Fruit fly (Drosophila melanogaster) whole organism, embryonic: ENCODE data around the gene Blos4.

Experiments used
- Adf1 ChIP-seq: fragments of 200-800 bp; sonication (Bioruptor generic); IDR thresholded peaks from 2 replicates; pipeline ENCODE4 v1.3.6; 2022; ENCODE audit warnings: missing biosample characterization, missing genetic modification characterization
- C15 ChIP-seq: fragments of 200-800 bp; sonication (Bioruptor generic); IDR thresholded peaks from 3 replicates; pipeline ENCODE4 v1.3.6; 2022; ENCODE audit warnings: missing biosample characterization, missing genetic modification characterization
- CG10147 ChIP-seq: fragments of 200-800 bp; sonication (Bioruptor generic); optimal IDR thresholded peaks from 2 replicates; lab custom pipeline; 2019; ENCODE audit warnings: missing biosample characterization, mild to moderate bottlenecking, missing genetic modification characterization, moderate library complexity
- CG1024 ChIP-seq: fragments of 200-800 bp; sonication (Bioruptor generic); IDR thresholded peaks from 2 replicates; pipeline ENCODE4 v1.3.6; 2022; ENCODE audit warnings: missing biosample characterization, missing genetic modification characterization
- CG10321 ChIP-seq: fragments of 200-800 bp; sonication (Bioruptor generic); IDR thresholded peaks from 2 replicates; pipeline ENCODE4 v1.3.6; 2022; ENCODE audit warnings: missing biosample characterization, missing genetic modification characterization
- CG10431 ChIP-seq: fragments of 200-800 bp; sonication (Bioruptor generic); optimal IDR thresholded peaks from 3 replicates; lab custom pipeline; 2018; ENCODE audit warnings: missing biosample characterization, mild to moderate bottlenecking, missing genetic modification characterization
- CG10979 ChIP-seq: fragments of 200-800 bp; sonication (Bioruptor generic); optimal IDR thresholded peaks from 2 replicates; lab custom pipeline; 2018; ENCODE audit warnings: missing biosample characterization, mild to moderate bottlenecking, missing genetic modification characterization, moderate library complexity
- CG13775 ChIP-seq: fragments of 200-800 bp; sonication (Bioruptor generic); optimal IDR thresholded peaks from 3 replicates; lab custom pipeline; 2017; ENCODE audit warnings: missing biosample characterization, mild to moderate bottlenecking, missing genetic modification characterization
- CG1603 ChIP-seq: fragments of 200-800 bp; sonication (Bioruptor generic); optimal IDR thresholded peaks from 2 replicates; lab custom pipeline; 2019; ENCODE audit warnings: missing biosample characterization, mild to moderate bottlenecking, missing genetic modification characterization, moderate library complexity
- CG17385 ChIP-seq: fragments of 200-800 bp; sonication (Bioruptor generic); optimal IDR thresholded peaks from 3 replicates; lab custom pipeline; 2018; ENCODE audit warnings: missing biosample characterization, mild to moderate bottlenecking, missing genetic modification characterization
- CG17802 ChIP-seq: fragments of 200-800 bp; sonication (Bioruptor generic); optimal IDR thresholded peaks from 2 replicates; lab custom pipeline; 2018; ENCODE audit warnings: missing biosample characterization, mild to moderate bottlenecking, missing genetic modification characterization, moderate library complexity
- CG1792 ChIP-seq: fragments of 200-800 bp; sonication (Bioruptor generic); optimal IDR thresholded peaks from 2 replicates; lab custom pipeline; 2016; ENCODE audit warnings: missing biosample characterization, missing genetic modification characterization
- CG18476 ChIP-seq: fragments of 200-800 bp; sonication (Bioruptor generic); optimal IDR thresholded peaks from 2 replicates; lab custom pipeline; 2016; ENCODE audit warnings: missing biosample characterization, mild to moderate bottlenecking, missing genetic modification characterization
- CG18599 ChIP-seq: fragments of 200-800 bp; sonication (Bioruptor generic); optimal IDR thresholded peaks from 3 replicates; lab custom pipeline; 2017; ENCODE audit warnings: missing biosample characterization, missing genetic modification characterization, mild to moderate bottlenecking, moderate library complexity, missing genetic modification reagents
- CG30020 ChIP-seq: fragments of 200-800 bp; optimal IDR thresholded peaks from 2 replicates; lab custom pipeline; 2019; ENCODE audit warnings: missing biosample characterization, mild to moderate bottlenecking, missing genetic modification characterization, moderate library complexity
- CG30403 ChIP-seq: fragments of 200-800 bp; sonication (Bioruptor generic); optimal IDR thresholded peaks from 3 replicates; lab custom pipeline; 2016; ENCODE audit warnings: missing biosample characterization, missing genetic modification characterization
- CG3838 ChIP-seq: fragments of 200-800 bp; sonication (Bioruptor generic); optimal IDR thresholded peaks from 3 replicates; lab custom pipeline; 2016; ENCODE audit warnings: missing biosample characterization, missing genetic modification characterization
- CG4328 ChIP-seq: fragments of 200-800 bp; sonication (Bioruptor generic); optimal IDR thresholded peaks from 3 replicates; lab custom pipeline; 2017; ENCODE audit warnings: missing biosample characterization, missing genetic modification reagents, missing genetic modification characterization
- CG5180 ChIP-seq: fragments of 200-800 bp; sonication (Bioruptor generic); optimal IDR thresholded peaks from 3 replicates; lab custom pipeline; 2017; ENCODE audit warnings: missing biosample characterization, missing genetic modification characterization, mild to moderate bottlenecking, moderate library complexity, missing genetic modification reagents
- CG6791 ChIP-seq: fragments of 200-800 bp; sonication (Bioruptor generic); IDR thresholded peaks from 3 replicates; pipeline ENCODE4 v1.3.6; 2022; ENCODE audit warnings: missing biosample characterization, missing genetic modification characterization; ENCODE audit not compliant: partially characterized antibody
- Fer3 ChIP-seq: fragments of 200-800 bp; sonication (Bioruptor generic); optimal IDR thresholded peaks from 2 replicates; lab custom pipeline; 2018; ENCODE audit warnings: missing biosample characterization, mild to moderate bottlenecking, missing genetic modification characterization, moderate library complexity
- Hey ChIP-seq: fragments of 200-800 bp; sonication (Bioruptor generic); optimal IDR thresholded peaks from 3 replicates; lab custom pipeline; 2018; ENCODE audit warnings: missing biosample characterization, mild to moderate bottlenecking, missing genetic modification characterization
- HmgZ ChIP-seq: fragments of 200-800 bp; sonication (Bioruptor generic); optimal IDR thresholded peaks from 2 replicates; lab custom pipeline; 2018; ENCODE audit warnings: missing biosample characterization, mild to moderate bottlenecking, missing genetic modification characterization
- Hsf ChIP-seq: fragments of 200-800 bp; sonication (Bioruptor generic); optimal IDR thresholded peaks from 3 replicates; lab custom pipeline; 2016; ENCODE audit warnings: missing biosample characterization, missing genetic modification characterization
- Lhr ChIP-seq: fragments of 200-800 bp; sonication (Bioruptor generic); optimal IDR thresholded peaks from 3 replicates; lab custom pipeline; 2017; ENCODE audit warnings: mild to moderate bottlenecking, missing biosample characterization, missing genetic modification reagents, missing genetic modification characterization
- MESR4 ChIP-seq: fragments of 200-800 bp; sonication (Bioruptor generic); optimal IDR thresholded peaks from 2 replicates; lab custom pipeline; 2018; ENCODE audit warnings: missing biosample characterization, mild to moderate bottlenecking, missing genetic modification characterization, moderate library complexity
- Max ChIP-seq: fragments of 200-800 bp; sonication (Bioruptor generic); optimal IDR thresholded peaks from 2 replicates; lab custom pipeline; 2016; ENCODE audit warnings: missing biosample characterization, mild to moderate bottlenecking, missing genetic modification characterization
- NK7.1 ChIP-seq: fragments of 200-800 bp; sonication (Bioruptor generic); optimal IDR thresholded peaks from 3 replicates; lab custom pipeline; 2016; ENCODE audit warnings: missing biosample characterization, missing genetic modification characterization
- Nf-YB ChIP-seq: fragments of 200-800 bp; sonication (Bioruptor generic); optimal IDR thresholded peaks from 3 replicates; lab custom pipeline; 2019; ENCODE audit warnings: missing biosample characterization, mild to moderate bottlenecking, missing genetic modification characterization, moderate library complexity
- ase ChIP-seq: fragments of 200-800 bp; sonication (Bioruptor generic); IDR thresholded peaks from 3 replicates; pipeline ENCODE4 v1.3.6; 2022; ENCODE audit warnings: missing biosample characterization, missing genetic modification characterization
- ato ChIP-seq: fragments of 200-800 bp; sonication (Bioruptor generic); IDR thresholded peaks from 2 replicates; pipeline ENCODE4 v1.3.6; 2022; ENCODE audit warnings: missing biosample characterization, missing genetic modification characterization; ENCODE audit not compliant: partially characterized antibody
- br ChIP-seq: fragments of >200 bp; optimal IDR thresholded peaks from 2 replicates; lab custom pipeline; 2017
- chm ChIP-seq: fragments of 200-800 bp; sonication (Bioruptor generic); IDR thresholded peaks from 2 replicates; pipeline ENCODE4 v1.3.6; 2022; ENCODE audit warnings: missing biosample characterization, missing genetic modification characterization
- cwo ChIP-seq: fragments of 200-800 bp; sonication (Bioruptor generic); optimal IDR thresholded peaks from 3 replicates; lab custom pipeline; 2017; ENCODE audit warnings: missing biosample characterization, missing genetic modification characterization, mild to moderate bottlenecking, moderate library complexity, missing genetic modification reagents
- esg ChIP-seq: fragments of 200-800 bp; sonication (Bioruptor generic); conservative IDR thresholded peaks from 2 replicates; pipeline ENCODE4 v1.3.6; 2022; ENCODE audit warnings: missing biosample characterization, missing genetic modification characterization
- exex ChIP-seq: fragments of 200-800 bp; sonication (Bioruptor generic); optimal IDR thresholded peaks from 4 replicates; lab custom pipeline; 2018; ENCODE audit warnings: missing biosample characterization, mild to moderate bottlenecking, missing genetic modification characterization, moderate library complexity
- fd64A ChIP-seq: fragments of 200-800 bp; sonication (Bioruptor generic); optimal IDR thresholded peaks from 3 replicates; lab custom pipeline; 2018; ENCODE audit warnings: missing biosample characterization, mild to moderate bottlenecking, missing genetic modification characterization
- inv ChIP-seq: fragments of 200-800 bp; sonication (Bioruptor generic); IDR thresholded peaks from 2 replicates; pipeline ENCODE4 v1.3.6; 2022; ENCODE audit warnings: missing biosample characterization, missing genetic modification characterization; ENCODE audit not compliant: partially characterized antibody
- ken ChIP-seq: fragments of 200-800 bp; sonication (Bioruptor generic); IDR thresholded peaks from 3 replicates; pipeline ENCODE4 v1.3.6; 2022; ENCODE audit warnings: missing biosample characterization, missing genetic modification characterization
- lola ChIP-seq, 3 experiments: fragments of >200 bp in 2 of 3; fragments of 200-800 bp in 1 of 3; sonication (Bioruptor generic) in 1 of 3; optimal IDR thresholded peaks; 2 replicates each; lab custom pipeline; 2017 to 2019; ENCODE audit warnings: missing biosample characterization in 3 of 3, missing genetic modification characterization in 3 of 3, mild to moderate bottlenecking in 1 of 3, moderate library complexity in 1 of 3
- mld ChIP-seq: fragments of 200-800 bp; sonication (Bioruptor generic); IDR thresholded peaks from 3 replicates; pipeline ENCODE4 v1.3.6; 2022; ENCODE audit warnings: missing biosample characterization, missing genetic modification characterization; ENCODE audit not compliant: partially characterized antibody
- nerfin-1 ChIP-seq: fragments of 200-800 bp; sonication (Bioruptor generic); optimal IDR thresholded peaks from 3 replicates; lab custom pipeline; 2019; ENCODE audit warnings: missing biosample characterization, mild to moderate bottlenecking, missing genetic modification characterization, moderate library complexity
- odd ChIP-seq: fragments of 200-800 bp; sonication (Bioruptor generic); optimal IDR thresholded peaks from 2 replicates; lab custom pipeline; 2017; ENCODE audit warnings: missing biosample characterization, mild to moderate bottlenecking, missing genetic modification characterization
- peb ChIP-seq: fragments of 200-800 bp; sonication (Bioruptor generic); IDR thresholded peaks from 2 replicates; pipeline ENCODE4 v1.3.6; 2022; ENCODE audit warnings: missing biosample characterization, missing genetic modification characterization
- phol ChIP-seq: fragments of 200-800 bp; sonication (Bioruptor generic); optimal IDR thresholded peaks from 3 replicates; lab custom pipeline; 2018; ENCODE audit warnings: missing biosample characterization, mild to moderate bottlenecking, missing genetic modification characterization, moderate library complexity
- ranshi ChIP-seq: fragments of 200-800 bp; sonication (Bioruptor generic); IDR thresholded peaks from 2 replicates; pipeline ENCODE4 v1.3.6; 2022; ENCODE audit warnings: missing biosample characterization, missing genetic modification characterization
- seq ChIP-seq: fragments of 200-800 bp; sonication (Bioruptor generic); IDR thresholded peaks from 2 replicates; pipeline ENCODE4 v1.3.6; 2022; ENCODE audit warnings: missing biosample characterization, missing genetic modification characterization
- sisA ChIP-seq: fragments of 200-800 bp; sonication (Bioruptor generic); IDR thresholded peaks from 2 replicates; pipeline ENCODE4 v1.3.6; 2022; ENCODE audit warnings: missing biosample characterization, missing genetic modification characterization
- slbo ChIP-seq: fragments of 200-800 bp; sonication (Bioruptor generic); IDR thresholded peaks from 2 replicates; pipeline ENCODE4 v1.3.6; 2022; ENCODE audit warnings: missing biosample characterization, missing genetic modification characterization

The Blos4 gene

dm6 chr3L:10847790-10848492, 30.9 kb upstream of the Blos4 start (continued):
- no peak for TF ChIP-seq CG3838 (GFP tag; lab: Kevin White, UChicago)
- TF ChIP-seq lola (GFP tag; optimal IDR thresholded peaks at IDR 0.05; lab: Kevin White, UChicago) = peak in 1 of 3 experiments; percentile 84
- no peak for TF ChIP-seq ato (GFP tag; lab: Robert Waterston, UW)
- TF ChIP-seq chm (GFP tag; lab: Robert Waterston, UW) = no peak
- no peak for TF ChIP-seq slbo (GFP tag; lab: Robert Waterston, UW)
- TF ChIP-seq seq (GFP tag; lab: Robert Waterston, UW) = no peak
- no peak for TF ChIP-seq sisA (GFP tag; lab: Robert Waterston, UW)
- TF ChIP-seq CG1024 (GFP tag; lab: Robert Waterston, UW) = no peak
- peak; percentile 69 for TF ChIP-seq phol (tag; lab: Kevin White, UChicago)
- TF ChIP-seq Hey (tag; lab: Kevin White, UChicago) = no peak
- no peak for TF ChIP-seq CG4328 (GFP tag; lab: Kevin White, UChicago)
- no peak for TF ChIP-seq CG10321 (GFP tag; lab: Robert Waterston, UW)
- no peak for TF ChIP-seq fd64A
- no peak for TF ChIP-seq Lhr (GFP tag; lab: Kevin White, UChicago)
- no peak for TF ChIP-seq CG1792 (GFP tag; lab: Kevin White, UChicago)
- TF ChIP-seq ken (GFP tag; lab: Robert Waterston, UW) = no peak
- no peak for TF ChIP-seq CG18599 (GFP tag; lab: Kevin White, UChicago)
- TF ChIP-seq CG10431 (GFP tag; lab: Kevin White, UChicago) = no peak
- TF ChIP-seq Fer3 = no peak
- no peak for TF ChIP-seq CG18476
- TF ChIP-seq esg = no peak
- TF ChIP-seq HmgZ (tag; lab: Kevin White, UChicago) = no peak
- TF ChIP-seq mld (GFP tag; lab: Robert Waterston, UW) = no peak
- no peak for TF ChIP-seq Adf1 (GFP tag; lab: Robert Waterston, UW)
- peak; percentile 29; the same call in 1 of the 3 replicates for TF ChIP-seq CG6791
- no peak for TF ChIP-seq nerfin-1 (tag; lab: Kevin White, UChicago)
- TF ChIP-seq Hsf (GFP tag; lab: Kevin White, UChicago) = no peak
- TF ChIP-seq br (lab: Kevin White, UChicago) = no peak
- no peak for TF ChIP-seq Max (GFP tag; lab: Kevin White, UChicago)
- TF ChIP-seq CG17802 (tag; lab: Kevin White, UChicago) = no peak
- TF ChIP-seq CG10979 (tag; lab: Kevin White, UChicago) = peak; percentile 75
- TF ChIP-seq CG13775 (GFP tag; lab: Kevin White, UChicago) = peak; percentile 72
- TF ChIP-seq MESR4 (GFP tag; lab: Kevin White, UChicago) = no peak
- TF ChIP-seq Nf-YB (GFP tag; lab: Kevin White, UChicago) = peak; percentile 13
- no peak for TF ChIP-seq odd
- TF ChIP-seq peb = no peak
- no peak for TF ChIP-seq exex (tag; lab: Kevin White, UChicago)
- no peak for TF ChIP-seq CG17385
- no peak for TF ChIP-seq CG30020 (tag; lab: Kevin White, UChicago)
- no peak for TF ChIP-seq CG10147 (GFP tag; lab: Kevin White, UChicago)
- no peak for TF ChIP-seq C15 (GFP tag; lab: Robert Waterston, UW)
- peak; percentile 37 for TF ChIP-seq CG30403 (GFP tag; lab: Kevin White, UChicago)
- TF ChIP-seq CG1603 (tag; lab: Kevin White, UChicago) = peak; percentile 32
- no peak for TF ChIP-seq NK7.1 (GFP tag; lab: Kevin White, UChicago)
- peak; percentile 16 for TF ChIP-seq CG5180 (GFP tag; lab: Kevin White, UChicago)
- no peak for TF ChIP-seq ase (GFP tag; lab: Robert Waterston, UW)
- TF ChIP-seq cwo (GFP tag; lab: Kevin White, UChicago) = no peak
- TF ChIP-seq inv (GFP tag; lab: Robert Waterston, UW) = no peak
- TF ChIP-seq ranshi (GFP tag; lab: Robert Waterston, UW) = 0 out of 2 replicates have a peak, but pooled peaks have one; percentile 4
